Fruit fly (Drosophila melanogaster) whole organism, embryonic: ENCODE data around the gene CG46042.

Experiments used
- Abd-B ChIP-seq: fragments of 200-800 bp; sonication (Bioruptor generic); optimal IDR thresholded peaks from 2 replicates; lab custom pipeline; 2018; ENCODE audit warnings: missing biosample characterization, mild to moderate bottlenecking, missing genetic modification characterization, moderate library complexity
- CG10654 ChIP-seq: fragments of 200-800 bp; sonication (Bioruptor generic); optimal IDR thresholded peaks from 2 replicates; lab custom pipeline; 2016; ENCODE audit warnings: missing biosample characterization, missing genetic modification characterization
- CG10959 ChIP-seq: fragments of 200-800 bp; sonication (Bioruptor generic); IDR thresholded peaks from 2 replicates; pipeline ENCODE4 v1.3.6; 2022; ENCODE audit warnings: missing biosample characterization, missing genetic modification characterization
- CG10979 ChIP-seq: fragments of 200-800 bp; sonication (Bioruptor generic); optimal IDR thresholded peaks from 2 replicates; lab custom pipeline; 2018; ENCODE audit warnings: missing biosample characterization, mild to moderate bottlenecking, missing genetic modification characterization, moderate library complexity
- CG12942 ChIP-seq: fragments of 200-800 bp; sonication (Bioruptor generic); optimal IDR thresholded peaks from 3 replicates; lab custom pipeline; 2016; ENCODE audit warnings: missing biosample characterization, missing genetic modification characterization
- CG14667 ChIP-seq: fragments of 200-800 bp; sonication (Bioruptor generic); IDR thresholded peaks from 2 replicates; pipeline ENCODE4 v1.3.6; 2022; ENCODE audit warnings: missing biosample characterization, missing genetic modification characterization
- CG15269 ChIP-seq: fragments of 200-800 bp; sonication (Bioruptor generic); optimal IDR thresholded peaks from 2 replicates; lab custom pipeline; 2018; ENCODE audit warnings: missing biosample characterization, mild to moderate bottlenecking, missing genetic modification characterization, moderate library complexity
- CG15601 ChIP-seq: fragments of 200-800 bp; sonication (Bioruptor generic); optimal IDR thresholded peaks from 3 replicates; lab custom pipeline; 2019; ENCODE audit warnings: missing biosample characterization, mild to moderate bottlenecking, missing genetic modification characterization, moderate library complexity
- CG1602 ChIP-seq: fragments of 200-800 bp; sonication (Bioruptor generic); optimal IDR thresholded peaks from 3 replicates; lab custom pipeline; 2016; ENCODE audit warnings: missing biosample characterization, missing genetic modification characterization
- CG17328 ChIP-seq: fragments of 200-800 bp; sonication (Bioruptor generic); IDR thresholded peaks from 2 replicates; pipeline ENCODE4 v1.3.6; 2022; ENCODE audit warnings: missing biosample characterization, missing genetic modification characterization
- CG18011 ChIP-seq: fragments of 200-800 bp; sonication (Bioruptor generic); optimal IDR thresholded peaks from 2 replicates; lab custom pipeline; 2017; ENCODE audit warnings: missing biosample characterization, missing genetic modification characterization, mild to moderate bottlenecking, moderate library complexity, missing genotype
- CG2116 ChIP-seq: fragments of 200-800 bp; sonication (Bioruptor generic); optimal IDR thresholded peaks from 3 replicates; lab custom pipeline; 2018; ENCODE audit warnings: missing biosample characterization, mild to moderate bottlenecking, missing genetic modification characterization
- CG31224 ChIP-seq: fragments of 200-800 bp; sonication (Bioruptor generic); IDR thresholded peaks from 2 replicates; pipeline ENCODE4 v1.3.6; 2022; ENCODE audit warnings: missing biosample characterization, missing genetic modification characterization
- CG34224 ChIP-seq: fragments of 200-800 bp; sonication (Bioruptor generic); IDR thresholded peaks from 3 replicates; pipeline ENCODE4 v1.3.6; 2022; ENCODE audit warnings: missing biosample characterization, missing genetic modification characterization; ENCODE audit not compliant: partially characterized antibody
- CG4282 ChIP-seq: fragments of 200-800 bp; sonication (Bioruptor generic); optimal IDR thresholded peaks from 2 replicates; lab custom pipeline; 2016; ENCODE audit warnings: missing biosample characterization, missing genetic modification characterization
- CG5953 ChIP-seq: fragments of 200-800 bp; sonication (Bioruptor generic); IDR thresholded peaks from 2 replicates; pipeline ENCODE4 v1.3.6; 2022; ENCODE audit warnings: missing biosample characterization, missing genetic modification characterization
- CG7372 ChIP-seq: fragments of 200-800 bp; sonication (Bioruptor generic); IDR thresholded peaks from 2 replicates; pipeline ENCODE4 v1.3.6; 2022; ENCODE audit warnings: missing biosample characterization, missing genetic modification characterization
- CTCF ChIP-seq: fragments of 200-800 bp; sonication (Bioruptor generic); optimal IDR thresholded peaks from 2 replicates; lab custom pipeline; 2017; ENCODE audit warnings: missing biosample characterization, mild to moderate bottlenecking, missing genetic modification characterization, moderate library complexity
- D19A ChIP-seq: fragments of 200-800 bp; optimal IDR thresholded peaks from 3 replicates; lab custom pipeline; 2019; ENCODE audit warnings: missing biosample characterization, mild to moderate bottlenecking, missing genetic modification characterization, moderate library complexity
- D19B ChIP-seq: fragments of 200-800 bp; sonication (Bioruptor generic); optimal IDR thresholded peaks from 2 replicates; lab custom pipeline; 2017; ENCODE audit warnings: missing biosample characterization, mild to moderate bottlenecking, missing genetic modification characterization
- Dfd ChIP-seq, 2 experiments: fragments of >200 bp; optimal IDR thresholded peaks; 2 replicates each; lab custom pipeline; 2017; ENCODE audit warnings: missing biosample characterization in 2 of 2, missing genetic modification characterization in 2 of 2
- Doc3 ChIP-seq: fragments of 200-800 bp; sonication (Bioruptor generic); IDR thresholded peaks from 3 replicates; pipeline ENCODE4 v1.3.6; 2022; ENCODE audit warnings: missing biosample characterization, missing genetic modification characterization; ENCODE audit not compliant: partially characterized antibody
- ERR ChIP-seq: fragments of 200-800 bp; sonication (Bioruptor generic); optimal IDR thresholded peaks from 2 replicates; lab custom pipeline; 2016; ENCODE audit warnings: missing biosample characterization, missing genetic modification characterization
- Ets97D ChIP-seq: fragments of 200-800 bp; sonication (Bioruptor generic); optimal IDR thresholded peaks from 3 replicates; lab custom pipeline; 2016; ENCODE audit warnings: missing biosample characterization, missing genetic modification characterization
- HHEX ChIP-seq: fragments of 200-800 bp; sonication (Bioruptor generic); optimal IDR thresholded peaks from 3 replicates; lab custom pipeline; 2017; ENCODE audit warnings: missing biosample characterization, mild to moderate bottlenecking, missing genetic modification characterization, missing genetic modification reagents
- Jarid2 ChIP-seq: fragments of 200-800 bp; sonication (Bioruptor generic); optimal IDR thresholded peaks from 3 replicates; lab custom pipeline; 2017; ENCODE audit warnings: mild to moderate bottlenecking, missing biosample characterization, missing genetic modification reagents, missing genetic modification characterization
- MBD-R2 ChIP-seq: fragments of 200-800 bp; sonication (Bioruptor generic); IDR thresholded peaks from 2 replicates; pipeline ENCODE4 v1.3.6; 2022; ENCODE audit warnings: missing biosample characterization, missing genetic modification characterization
- Mrtf ChIP-seq: fragments of 200-800 bp; sonication (Bioruptor generic); IDR thresholded peaks from 3 replicates; pipeline ENCODE4 v1.3.6; 2022; ENCODE audit warnings: missing biosample characterization, missing genetic modification characterization
- NfI ChIP-seq: fragments of 200-800 bp; sonication (Bioruptor generic); optimal IDR thresholded peaks from 3 replicates; lab custom pipeline; 2018; ENCODE audit warnings: missing biosample characterization, mild to moderate bottlenecking, missing genetic modification characterization, moderate library complexity
- Pdp1 ChIP-seq, 2 experiments: fragments of 200-800 bp; sonication (Bioruptor generic); optimal IDR thresholded peaks; 3 replicates each; lab custom pipeline; 2016; ENCODE audit warnings: missing biosample characterization in 2 of 2, missing genetic modification characterization in 2 of 2, mild to moderate bottlenecking in 1 of 2, moderate library complexity in 1 of 2
- Rfx ChIP-seq: fragments of 200-800 bp; sonication (Bioruptor generic); IDR thresholded peaks from 2 replicates; pipeline ENCODE4 v1.3.6; 2022; ENCODE audit warnings: missing biosample characterization, missing genetic modification characterization
- Sox100B ChIP-seq: fragments of 200-800 bp; sonication (Bioruptor generic); optimal IDR thresholded peaks from 3 replicates; lab custom pipeline; 2018; ENCODE audit warnings: missing biosample characterization, mild to moderate bottlenecking, missing genetic modification characterization
- abd-A ChIP-seq: fragments of 200-800 bp; sonication (Bioruptor generic); optimal IDR thresholded peaks from 3 replicates; lab custom pipeline; 2019; ENCODE audit warnings: missing biosample characterization, mild to moderate bottlenecking, missing genetic modification characterization, moderate library complexity
- aop ChIP-seq: fragments of 200-800 bp; sonication (Bioruptor generic); IDR thresholded peaks from 2 replicates; pipeline ENCODE4 v1.3.6; 2022; ENCODE audit warnings: missing biosample characterization, missing genetic modification characterization
- caup ChIP-seq: fragments of 200-800 bp; sonication (Bioruptor generic); optimal IDR thresholded peaks from 3 replicates; lab custom pipeline; 2017; ENCODE audit warnings: missing biosample characterization, mild to moderate bottlenecking, missing genetic modification characterization, moderate library complexity; ENCODE audit not compliant: severe bottlenecking
- dmrt99B ChIP-seq: fragments of 200-800 bp; sonication (Bioruptor generic); optimal IDR thresholded peaks from 2 replicates; lab custom pipeline; 2018; ENCODE audit warnings: missing biosample characterization, mild to moderate bottlenecking, missing genetic modification characterization, moderate library complexity
- ewg ChIP-seq: fragments of 200-800 bp; sonication (Bioruptor generic); optimal IDR thresholded peaks from 3 replicates; lab custom pipeline; 2017; ENCODE audit warnings: mild to moderate bottlenecking, missing biosample characterization, missing genetic modification reagents, missing genetic modification characterization
- ftz-f1 ChIP-seq: fragments of 200-800 bp; sonication (Bioruptor generic); optimal IDR thresholded peaks from 2 replicates; lab custom pipeline; 2016; ENCODE audit warnings: missing biosample characterization, missing genetic modification characterization
- gro ChIP-seq: fragments of 200-800 bp; sonication (Bioruptor generic); optimal IDR thresholded peaks from 2 replicates; lab custom pipeline; 2016; ENCODE audit warnings: missing biosample characterization, missing genetic modification characterization
- gsb ChIP-seq: fragments of 200-800 bp; sonication (Bioruptor generic); IDR thresholded peaks from 2 replicates; pipeline ENCODE4 v1.3.6; 2022; ENCODE audit warnings: missing biosample characterization, missing genetic modification characterization
- h ChIP-seq: fragments of >200 bp; optimal IDR thresholded peaks from 2 replicates; lab custom pipeline; 2017
- hth ChIP-seq: fragments of >200 bp; optimal IDR thresholded peaks from 2 replicates; lab custom pipeline; 2017; ENCODE audit warnings: inconsistent platforms
- jigr1 ChIP-seq: fragments of 200-800 bp; sonication (Bioruptor generic); IDR thresholded peaks from 3 replicates; pipeline ENCODE4 v1.3.6; 2022; ENCODE audit warnings: missing biosample characterization, missing genetic modification characterization
- jing ChIP-seq: fragments of 200-800 bp; sonication (Bioruptor generic); optimal IDR thresholded peaks from 2 replicates; lab custom pipeline; 2018; ENCODE audit warnings: missing biosample characterization, mild to moderate bottlenecking, missing genetic modification characterization
- lmd ChIP-seq: fragments of 200-800 bp; sonication (Bioruptor generic); IDR thresholded peaks from 2 replicates; pipeline ENCODE4 v1.3.6; 2022; ENCODE audit warnings: missing biosample characterization, missing genetic modification characterization
- nerfin-2 ChIP-seq: fragments of 200-800 bp; sonication (Bioruptor generic); IDR thresholded peaks from 2 replicates; pipeline ENCODE4 v1.3.6; 2022; ENCODE audit warnings: missing biosample characterization, missing genetic modification characterization; ENCODE audit not compliant: partially characterized antibody
- org-1 ChIP-seq: fragments of 200-800 bp; sonication (Bioruptor generic); optimal IDR thresholded peaks from 2 replicates; lab custom pipeline; 2017; ENCODE audit warnings: missing biosample characterization, missing genetic modification characterization
- peb ChIP-seq: fragments of 200-800 bp; sonication (Bioruptor generic); IDR thresholded peaks from 2 replicates; pipeline ENCODE4 v1.3.6; 2022; ENCODE audit warnings: missing biosample characterization, missing genetic modification characterization
- stc ChIP-seq: fragments of 200-800 bp; sonication (Bioruptor generic); IDR thresholded peaks from 2 replicates; pipeline ENCODE4 v1.3.6; 2022; ENCODE audit warnings: missing biosample characterization, missing genetic modification characterization
- trem ChIP-seq: fragments of 200-800 bp; optimal IDR thresholded peaks from 3 replicates; lab custom pipeline; 2019; ENCODE audit warnings: missing biosample characterization, mild to moderate bottlenecking, missing genetic modification characterization, moderate library complexity

Gene CG46042

dm6 chr3R:19901742-19902141, 40.5 kb downstream of the CG46042 start:
- TF ChIP-seq caup (GFP tag; lab: Kevin White, UChicago) (no peak), jigr1 (GFP tag; lab: Robert Waterston, UW) (no peak), dmrt99B (tag; lab: Kevin White, UChicago) (no peak), nerfin-2 (GFP tag; lab: Robert Waterston, UW) (no peak), ftz-f1 (GFP tag; lab: Kevin White, UChicago) (no peak), CG5953 (GFP tag; lab: Robert Waterston, UW) (no peak), Sox100B (no peak), org-1 (GFP tag; lab: Kevin White, UChicago) (no peak), ewg (GFP tag; lab: Kevin White, UChicago) (no peak), CG2116 (GFP tag; lab: Kevin White, UChicago) (no peak), gsb (GFP tag; lab: Robert Waterston, UW) (no peak), D19A (tag; lab: Kevin White, UChicago) (no peak), CTCF (no peak), CG18011 (no peak), gro (GFP tag; lab: Kevin White, UChicago) (no peak), peb (GFP tag; lab: Robert Waterston, UW) (no peak), CG15601 (no peak), Jarid2 (GFP tag; lab: Kevin White, UChicago) (no peak), Ets97D (GFP tag; lab: Kevin White, UChicago) (no peak)
- TF ChIP-seq, all 482 proteins: peak for 0

- TF ChIP-seq CG10959: 0 out of 2 replicates have a peak, but pooled peaks have one; percentile 17
- TF ChIP-seq CG10979 (tag; lab: Kevin White, UChicago): peak; percentile 6
- peak; percentile 93 for TF ChIP-seq CG7372 (GFP tag; lab: Robert Waterston, UW)
- no peak for TF ChIP-seq stc (GFP tag; lab: Robert Waterston, UW)
- peak in 1 of 2 experiments; percentile 62 for TF ChIP-seq Pdp1 (GFP tag; optimal IDR thresholded peaks at IDR 0.05; lab: Kevin White, UChicago)
Observed at dm6 chr3R:19895305-19895704, 46.9 kb downstream of the CG46042 start.

- TF ChIP-seq Doc3 (no peak), CG17328 (GFP tag; lab: Robert Waterston, UW) (peak; percentile 58; the same call in 1 of the 2 replicates), h (no peak), Dfd (GFP tag; optimal IDR thresholded peaks at IDR 0.05; lab: Kevin White, UChicago) (no peak), ftz-f1 (GFP tag; lab: Kevin White, UChicago) (no peak), CG14667 (GFP tag; lab: Robert Waterston, UW) (peak; percentile 66), Mrtf (GFP tag; lab: Robert Waterston, UW) (0 out of 3 replicates have a peak, but pooled peaks have one; percentile 60), D19B (peak; percentile 14), hth (no peak), jing (GFP tag; lab: Kevin White, UChicago) (peak; percentile 41), CG15269 (tag; lab: Kevin White, UChicago) (peak; percentile 74), ERR (GFP tag; lab: Kevin White, UChicago) (peak; percentile 58), NfI (peak; percentile 65), abd-A (tag; lab: Kevin White, UChicago) (no peak), CG34224 (GFP tag; lab: Robert Waterston, UW) (no peak), CG4282 (GFP tag; lab: Kevin White, UChicago) (peak; percentile 49), Rfx (GFP tag; lab: Robert Waterston, UW) (peak; percentile 85), lmd (GFP tag; lab: Robert Waterston, UW) (peak; percentile 83), aop (no peak), CG31224 (GFP tag; lab: Robert Waterston, UW) (0 out of 2 replicates have a peak, but pooled peaks have one; percentile 33), Abd-B (GFP tag; lab: Kevin White, UChicago) (no peak), CG1602 (GFP tag; lab: Kevin White, UChicago) (peak; percentile 45), trem (tag; lab: Kevin White, UChicago) (peak; percentile 37), MBD-R2 (GFP tag; lab: Robert Waterston, UW) (peak; percentile 34; the same call in 1 of the 2 replicates), CG12942 (peak; percentile 32), HHEX (GFP tag; lab: Kevin White, UChicago) (peak; percentile 77), CG10654 (GFP tag; lab: Kevin White, UChicago) (peak; percentile 59)
Observed at dm6 chr3R:19892046-19892445, 50.2 kb downstream of the CG46042 start.
